Worm (Caenorhabditis elegans) whole organism, young adult: Measurements from ENCODE around the gene txdc-12.2.

Source experiments
- B0035.1 ChIP-seq: sonication (generic microtip); optimal IDR thresholded peaks from 2 replicates; lab custom pipeline; 2016; ENCODE audit warnings: missing genetic modification characterization, mild to moderate bottlenecking, missing compliant biosample characterization, missing genotype, missing genetic modification reagents
- F10E7.11 ChIP-seq: sonication (generic microtip); optimal IDR thresholded peaks from 2 replicates; lab custom pipeline; 2017; ENCODE audit warnings: mild to moderate bottlenecking, missing genetic modification characterization, moderate library complexity, missing compliant biosample characterization
- F22D6.2 ChIP-seq: sonication (generic microtip); optimal IDR thresholded peaks from 2 replicates; lab custom pipeline; 2016; ENCODE audit warnings: mild to moderate bottlenecking, missing genetic modification characterization, missing compliant biosample characterization
- F23B12.7 ChIP-seq: sonication (generic microtip); optimal IDR thresholded peaks from 2 replicates; lab custom pipeline; 2017; ENCODE audit warnings: missing genetic modification characterization, mild to moderate bottlenecking, missing compliant biosample characterization, antibody characterized with exemption, moderate library complexity; ENCODE audit not compliant: insufficient read depth
- F39B2.1 ChIP-seq: fragments of 200-800 bp; sonication (Bioruptor generic); IDR thresholded peaks from 2 replicates; pipeline ENCODE4 v1.3.6; 2022; ENCODE audit warnings: missing genetic modification reagents, missing genetic modification characterization, missing compliant biosample characterization
- F52B5.7 ChIP-seq: sonication (generic microtip); optimal IDR thresholded peaks from 2 replicates; lab custom pipeline; 2016; ENCODE audit warnings: mild to moderate bottlenecking, missing genetic modification characterization, missing compliant biosample characterization
- F57A8.1 ChIP-seq: fragments of 200-800 bp; sonication (Bioruptor generic); optimal IDR thresholded peaks from 2 replicates; lab custom pipeline; 2018; ENCODE audit warnings: mild to moderate bottlenecking, missing genetic modification characterization, moderate library complexity, missing compliant biosample characterization
- F57C9.4 ChIP-seq: sonication (generic microtip); optimal IDR thresholded peaks from 2 replicates; lab custom pipeline; 2017; ENCODE audit warnings: mild to moderate bottlenecking, missing genetic modification characterization, missing compliant biosample characterization
- T26A5.8 ChIP-seq: sonication (generic microtip); optimal IDR thresholded peaks from 2 replicates; lab custom pipeline; 2016; ENCODE audit warnings: missing genetic modification characterization, missing compliant biosample characterization
- Y56A3A.18 ChIP-seq: fragments of 200-800 bp; sonication (Bioruptor generic); IDR thresholded peaks from 2 replicates; pipeline ENCODE4 v1.3.6; 2022; ENCODE audit warnings: missing genetic modification reagents, missing genetic modification characterization, missing compliant biosample characterization
- Y95B8A.8 ChIP-seq: fragments of 200-800 bp; sonication (Bioruptor generic); IDR thresholded peaks from 2 replicates; pipeline ENCODE4 v1.3.6; 2022; ENCODE audit warnings: missing genetic modification reagents, missing genetic modification characterization, missing compliant biosample characterization
- atf-7 ChIP-seq: sonication (generic microtip); optimal IDR thresholded peaks from 2 replicates; lab custom pipeline; 2017; ENCODE audit warnings: mild to moderate bottlenecking, missing genetic modification characterization, missing compliant biosample characterization
- attf-3 ChIP-seq: fragments of 200-800 bp; sonication (Bioruptor generic); conservative IDR thresholded peaks from 2 replicates; pipeline ENCODE4 v1.3.6; 2022; ENCODE audit warnings: missing genetic modification reagents, missing genetic modification characterization, missing compliant biosample characterization
- attf-6 ChIP-seq: fragments of 200-800 bp; sonication (Bioruptor generic); IDR thresholded peaks from 2 replicates; pipeline ENCODE4 v1.3.6; 2022; ENCODE audit warnings: missing genetic modification reagents, missing genetic modification characterization, missing compliant biosample characterization
- bed-2 ChIP-seq: fragments of 200-800 bp; sonication (Bioruptor generic); IDR thresholded peaks from 2 replicates; pipeline ENCODE4 v1.3.6; 2022; ENCODE audit warnings: missing genetic modification reagents, missing genetic modification characterization, missing compliant biosample characterization
- cebp-1 ChIP-seq, 2 experiments: fragments of 200-800 bp in 1 of 2; sonication (Bioruptor generic) in 1 of 2; sonication (generic microtip) in 1 of 2; IDR thresholded peaks in 1 of 2; optimal IDR thresholded peaks in 1 of 2; 2 replicates each; pipeline versions ENCODE4 v1.3.6 to Lab custom; 2017 to 2022; ENCODE audit warnings: missing compliant biosample characterization in 2 of 2, missing genetic modification characterization in 2 of 2, mild to moderate bottlenecking in 1 of 2, missing genetic modification reagents in 1 of 2, moderate library complexity in 1 of 2
- ceh-100 ChIP-seq: fragments of 200-800 bp; sonication (Bioruptor generic); IDR thresholded peaks from 2 replicates; pipeline ENCODE4 v1.3.6; 2022; ENCODE audit warnings: missing genetic modification reagents, missing genetic modification characterization, missing compliant biosample characterization
- ceh-27 ChIP-seq: fragments of 200-800 bp; sonication (Bioruptor generic); optimal IDR thresholded peaks from 2 replicates; lab custom pipeline; 2018; ENCODE audit warnings: mild to moderate bottlenecking, missing genetic modification characterization, moderate library complexity, missing compliant biosample characterization
- ceh-58 ChIP-seq: fragments of 200-800 bp; sonication (Bioruptor generic); IDR thresholded peaks from 2 replicates; pipeline ENCODE4 v1.3.6; 2022; ENCODE audit warnings: missing genetic modification characterization, missing compliant biosample characterization
- ceh-91 ChIP-seq: fragments of 200-800 bp; sonication (Bioruptor generic); IDR thresholded peaks from 2 replicates; pipeline ENCODE4 v1.3.6; 2022; ENCODE audit warnings: missing genetic modification reagents, missing genetic modification characterization, missing compliant biosample characterization
- chd-7 ChIP-seq: sonication (generic microtip); optimal IDR thresholded peaks from 2 replicates; lab custom pipeline; 2016; ENCODE audit warnings: mild to moderate bottlenecking, missing genetic modification characterization, moderate library complexity, missing compliant biosample characterization
- ekl-4 ChIP-seq: fragments of 200-800 bp; sonication (Bioruptor generic); IDR thresholded peaks from 2 replicates; pipeline ENCODE4 v1.3.6; 2022; ENCODE audit warnings: missing genetic modification reagents, missing genetic modification characterization, missing compliant biosample characterization
- ets-4 ChIP-seq: fragments of 200-800 bp; sonication (Bioruptor generic); optimal IDR thresholded peaks from 2 replicates; lab custom pipeline; 2018; ENCODE audit warnings: mild to moderate bottlenecking, missing genetic modification characterization, missing compliant biosample characterization
- fkh-3 ChIP-seq: sonication (generic microtip); optimal IDR thresholded peaks from 2 replicates; lab custom pipeline; 2016; ENCODE audit warnings: mild to moderate bottlenecking, missing genetic modification characterization, missing compliant biosample characterization
- hlh-26 ChIP-seq: fragments of 200-800 bp; sonication (Bioruptor generic); conservative IDR thresholded peaks from 2 replicates; pipeline ENCODE4 v1.3.6; 2022; ENCODE audit warnings: missing genetic modification reagents, missing genetic modification characterization, missing compliant biosample characterization
- hmg-1.2 ChIP-seq: fragments of 200-800 bp; sonication (Bioruptor generic); IDR thresholded peaks from 2 replicates; pipeline ENCODE4 v1.3.6; 2022; ENCODE audit warnings: missing genetic modification reagents, missing genetic modification characterization, missing compliant biosample characterization
- lin-35 ChIP-seq, 3 experiments: fragments of 150-350 bp in 2 of 3; sonication (generic microtip) in 1 of 3; optimal IDR thresholded peaks; 2 replicates each; lab custom pipeline; 2014 to 2018; ENCODE audit warnings: missing biosample characterization in 3 of 3, missing genetic modification characterization in 3 of 3, missing genetic modification reagents in 3 of 3
- lin-40 ChIP-seq: sonication (generic microtip); optimal IDR thresholded peaks from 2 replicates; lab custom pipeline; 2016; ENCODE audit warnings: missing genetic modification characterization, mild to moderate bottlenecking, missing compliant biosample characterization, missing genotype, missing genetic modification reagents
- lin-54 ChIP-seq: fragments of 200-800 bp; sonication (Bioruptor generic); optimal IDR thresholded peaks from 2 replicates; lab custom pipeline; 2018; ENCODE audit warnings: mild to moderate bottlenecking, missing genetic modification characterization, missing compliant biosample characterization
- madf-8 ChIP-seq: fragments of 200-800 bp; sonication (Bioruptor generic); conservative IDR thresholded peaks from 2 replicates; pipeline ENCODE4 v1.3.6; 2022; ENCODE audit warnings: missing genetic modification reagents, missing genetic modification characterization, missing compliant biosample characterization
- mcd-1 ChIP-seq: fragments of 200-800 bp; sonication (Bioruptor generic); IDR thresholded peaks from 2 replicates; pipeline ENCODE4 v1.3.6; 2022; ENCODE audit warnings: missing genetic modification reagents, missing genetic modification characterization, missing compliant biosample characterization
- mes-4 ChIP-seq: sonication (generic microtip); optimal IDR thresholded peaks from 2 replicates; lab custom pipeline; 2016; ENCODE audit warnings: missing genotype, missing genetic modification characterization, missing compliant biosample characterization
- mxl-1 ChIP-seq: sonication (generic microtip); optimal IDR thresholded peaks from 2 replicates; lab custom pipeline; 2016; ENCODE audit warnings: missing genetic modification characterization, missing compliant biosample characterization
- nfya-1 ChIP-seq: sonication (generic microtip); optimal IDR thresholded peaks from 2 replicates; lab custom pipeline; 2017; ENCODE audit warnings: antibody characterized with exemption, missing compliant biosample characterization, missing genetic modification characterization, borderline replicate concordance; ENCODE audit not compliant: insufficient read depth
- nhr-90 ChIP-seq: sonication (generic microtip); optimal IDR thresholded peaks from 2 replicates; lab custom pipeline; 2016; ENCODE audit warnings: missing genotype, mild to moderate bottlenecking, missing genetic modification characterization, missing compliant biosample characterization
- pha-4 ChIP-seq: fragments of 150-350 bp; sonication (generic microtip); optimal IDR thresholded peaks from 2 replicates; lab custom pipeline; 2014; ENCODE audit warnings: missing biosample characterization, missing genetic modification reagents, missing genetic modification characterization
- sdz-38 ChIP-seq: sonication (generic microtip); optimal IDR thresholded peaks from 2 replicates; lab custom pipeline; 2016; ENCODE audit warnings: missing genotype, missing genetic modification characterization, missing compliant biosample characterization
- snpc-1.3 ChIP-seq: sonication (generic microtip); optimal IDR thresholded peaks from 2 replicates; lab custom pipeline; 2017; ENCODE audit warnings: missing genetic modification characterization, mild to moderate bottlenecking, missing compliant biosample characterization, antibody characterized with exemption, moderate library complexity, missing genotype, missing genetic modification reagents; ENCODE audit not compliant: insufficient read depth
- snpc-3.4 ChIP-seq: sonication (generic microtip); optimal IDR thresholded peaks from 2 replicates; lab custom pipeline; 2017; ENCODE audit warnings: missing genetic modification characterization, mild to moderate bottlenecking, missing compliant biosample characterization, antibody characterized with exemption, moderate library complexity, missing genotype, missing genetic modification reagents
- somi-1 ChIP-seq: fragments of 200-800 bp; sonication (Bioruptor generic); optimal IDR thresholded peaks from 2 replicates; lab custom pipeline; 2018; ENCODE audit warnings: mild to moderate bottlenecking, missing genetic modification characterization, missing compliant biosample characterization
- sptf-2 ChIP-seq: fragments of 200-800 bp; sonication (Bioruptor generic); optimal IDR thresholded peaks from 2 replicates; lab custom pipeline; 2018; ENCODE audit warnings: mild to moderate bottlenecking, missing genetic modification characterization, missing compliant biosample characterization
- tlf-1 ChIP-seq: fragments of 200-800 bp; sonication (Bioruptor generic); optimal IDR thresholded peaks from 2 replicates; lab custom pipeline; 2018; ENCODE audit warnings: mild to moderate bottlenecking, missing genetic modification characterization, missing compliant biosample characterization
- unc-130 ChIP-seq: sonication (generic microtip); optimal IDR thresholded peaks from 2 replicates; lab custom pipeline; 2016; ENCODE audit warnings: missing genetic modification reagents, missing genetic modification characterization, missing compliant biosample characterization
- xnd-1 ChIP-seq: sonication (generic microtip); optimal IDR thresholded peaks from 2 replicates; lab custom pipeline; 2016; ENCODE audit warnings: missing genotype, missing genetic modification reagents, missing genetic modification characterization, missing compliant biosample characterization
- zfh-2 ChIP-seq: fragments of 200-800 bp; sonication (Bioruptor generic); conservative IDR thresholded peaks from 2 replicates; pipeline ENCODE4 v1.3.6; 2022; ENCODE audit warnings: missing genetic modification reagents, missing genetic modification characterization, missing compliant biosample characterization
- ztf-22 ChIP-seq: fragments of 200-800 bp; sonication (Bioruptor generic); optimal IDR thresholded peaks from 2 replicates; lab custom pipeline; 2018; ENCODE audit warnings: mild to moderate bottlenecking, missing genetic modification characterization, moderate library complexity, missing compliant biosample characterization
- ztf-26 ChIP-seq: sonication (generic microtip); optimal IDR thresholded peaks from 2 replicates; lab custom pipeline; 2017; ENCODE audit warnings: missing genetic modification characterization, missing compliant biosample characterization
- ztf-6 ChIP-seq: fragments of 200-800 bp; sonication (Bioruptor generic); IDR thresholded peaks from 2 replicates; pipeline ENCODE4 v1.3.6; 2022; ENCODE audit warnings: missing genetic modification reagents, missing genetic modification characterization, missing compliant biosample characterization

The txdc-12.2 gene

ce11 chrX:2089434-2089833 is 15.2 kb downstream of the txdc-12.2 start, which contains the start of gene lsy-2 (continued):
- no peak for TF ChIP-seq F57A8.1 (GFP tag; lab: Kevin White, UChicago)
- TF ChIP-seq attf-3 = no peak
- TF ChIP-seq chd-7 (tag; lab: Kevin White, UChicago) = no peak
- no peak for TF ChIP-seq mxl-1 (tag; lab: Kevin White, UChicago)
- TF ChIP-seq bed-2 (GFP tag; lab: Robert Waterston, UW) = no peak
- TF ChIP-seq F23B12.7 (tag; lab: Kevin White, UChicago) = no peak
- no peak for TF ChIP-seq madf-8 (GFP tag; lab: Robert Waterston, UW)
- no peak for TF ChIP-seq nfya-1 (tag; lab: Kevin White, UChicago)
- TF ChIP-seq F22D6.2 (tag; lab: Kevin White, UChicago) = no peak
- no peak for TF ChIP-seq F52B5.7 (tag; lab: Kevin White, UChicago)
- no peak for TF ChIP-seq F10E7.11 (tag; lab: Kevin White, UChicago)
- TF ChIP-seq Y95B8A.8 (GFP tag; lab: Robert Waterston, UW) = no peak
- no peak for TF ChIP-seq lin-54 (GFP tag; lab: Kevin White, UChicago)
- TF ChIP-seq sdz-38 (tag; lab: Kevin White, UChicago) = no peak
- no peak for TF ChIP-seq pha-4 (tag; lab: Kevin White, UChicago)
- TF ChIP-seq ceh-100 (GFP tag; lab: Robert Waterston, UW) = no peak
- no peak for TF ChIP-seq hlh-26 (GFP tag; lab: Robert Waterston, UW)
- TF ChIP-seq fkh-3 (tag; lab: Kevin White, UChicago) = no peak
- no peak for TF ChIP-seq T26A5.8 (tag; lab: Kevin White, UChicago)
- TF ChIP-seq xnd-1 (tag; lab: Kevin White, UChicago) = no peak
- TF ChIP-seq attf-6 = no peak
- peak; percentile 77 for TF ChIP-seq zfh-2 (GFP tag; lab: Robert Waterston, UW)
- TF ChIP-seq ztf-22 = no peak
- TF ChIP-seq cebp-1 (GFP tag; IDR thresholded peaks at IDR 0.05; lab: Robert Waterston, UW) = peak; percentile 63
- peak; percentile 88 for TF ChIP-seq cebp-1 (tag; optimal IDR thresholded peaks at IDR 0.05; lab: Kevin White, UChicago)
- TF ChIP-seq hmg-1.2 = peak; percentile 27; the same call in 1 of the 2 replicates
- TF ChIP-seq ekl-4 (GFP tag; lab: Robert Waterston, UW) = no peak
- no peak for TF ChIP-seq tlf-1 (GFP tag; lab: Kevin White, UChicago)
- no peak for TF ChIP-seq ztf-6 (GFP tag; lab: Robert Waterston, UW)
- no peak for TF ChIP-seq mes-4 (tag; lab: Kevin White, UChicago)
- TF ChIP-seq atf-7 (tag; lab: Kevin White, UChicago) = no peak
- peak; percentile 41 for TF ChIP-seq lin-40 (tag; lab: Kevin White, UChicago)
- no peak for TF ChIP-seq ceh-58 (GFP tag; lab: Robert Waterston, UW)
- TF ChIP-seq sptf-2 (GFP tag; lab: Kevin White, UChicago) = no peak
- TF ChIP-seq ztf-26 (tag; lab: Kevin White, UChicago) = no peak
- no peak for TF ChIP-seq snpc-3.4 (tag; lab: Kevin White, UChicago)
- TF ChIP-seq F57C9.4 (tag; lab: Kevin White, UChicago) = no peak
- TF ChIP-seq ceh-91 (GFP tag; lab: Robert Waterston, UW) = no peak
- TF ChIP-seq snpc-1.3 (tag; lab: Kevin White, UChicago) = no peak
- no peak for TF ChIP-seq nhr-90 (tag; lab: Kevin White, UChicago)
- no peak for TF ChIP-seq Y56A3A.18 (GFP tag; lab: Robert Waterston, UW)
- peak; percentile 52 for TF ChIP-seq ceh-27 (GFP tag; lab: Kevin White, UChicago)
- no peak for TF ChIP-seq ets-4
- peak in 1 of 3 experiments; percentile 49 for TF ChIP-seq lin-35 (GFP tag; optimal IDR thresholded peaks at IDR 0.05; lab: Kevin White, UChicago)
- TF ChIP-seq unc-130 (GFP tag; lab: Kevin White, UChicago) = no peak
- no peak for TF ChIP-seq somi-1 (GFP tag; lab: Kevin White, UChicago)
- TF ChIP-seq mcd-1 = peak; percentile 29; the same call in 1 of the 2 replicates
- no peak for TF ChIP-seq B0035.1
- no peak for TF ChIP-seq F39B2.1 (GFP tag; lab: Robert Waterston, UW)
